Fruit fly (Drosophila melanogaster) whole organism, embryonic: ENCODE measurements around the gene Vha36-3.

Experiments used
- ATbp ChIP-seq: fragments of 200-800 bp; sonication (Bioruptor generic); optimal IDR thresholded peaks from 2 replicates; lab custom pipeline; 2017; ENCODE audit warnings: missing biosample characterization, mild to moderate bottlenecking, missing genetic modification characterization, missing genetic modification reagents
- BEAF-32 ChIP-seq: fragments of 200-800 bp; sonication (Bioruptor generic); optimal IDR thresholded peaks from 3 replicates; lab custom pipeline; 2017; ENCODE audit warnings: missing biosample characterization, missing genetic modification characterization, mild to moderate bottlenecking, moderate library complexity, missing genetic modification reagents
- CG10543 ChIP-seq: fragments of 200-800 bp; sonication (Bioruptor generic); optimal IDR thresholded peaks from 3 replicates; lab custom pipeline; 2017; ENCODE audit warnings: missing biosample characterization, mild to moderate bottlenecking, missing genetic modification characterization, moderate library complexity
- CG11695 ChIP-seq: fragments of 200-800 bp; sonication (Bioruptor generic); IDR thresholded peaks from 3 replicates; pipeline ENCODE4 v1.3.6; 2022; ENCODE audit warnings: missing biosample characterization, missing genetic modification characterization
- CG12659 ChIP-seq: fragments of 200-800 bp; sonication (Bioruptor generic); optimal IDR thresholded peaks from 3 replicates; lab custom pipeline; 2017; ENCODE audit warnings: mild to moderate bottlenecking, missing biosample characterization, missing genetic modification reagents, missing genetic modification characterization
- CG17829 ChIP-seq: fragments of 200-800 bp; optimal IDR thresholded peaks from 2 replicates; lab custom pipeline; 2019; ENCODE audit warnings: missing biosample characterization, mild to moderate bottlenecking, missing genetic modification characterization, moderate library complexity
- CG17912 ChIP-seq: fragments of 200-800 bp; sonication (Bioruptor generic); optimal IDR thresholded peaks from 2 replicates; lab custom pipeline; 2018; ENCODE audit warnings: missing biosample characterization, mild to moderate bottlenecking, missing genetic modification characterization
- CG2129 ChIP-seq: fragments of 200-800 bp; sonication (Bioruptor generic); IDR thresholded peaks from 2 replicates; pipeline ENCODE4 v1.3.6; 2022; ENCODE audit warnings: missing biosample characterization, missing genetic modification characterization; ENCODE audit not compliant: partially characterized antibody
- CG2712 ChIP-seq: fragments of 200-800 bp; optimal IDR thresholded peaks from 3 replicates; lab custom pipeline; 2019; ENCODE audit warnings: missing biosample characterization, mild to moderate bottlenecking, missing genetic modification characterization, moderate library complexity
- CG2875 ChIP-seq: fragments of 200-800 bp; sonication (Bioruptor generic); optimal IDR thresholded peaks from 2 replicates; lab custom pipeline; 2017; ENCODE audit warnings: missing biosample characterization, mild to moderate bottlenecking, missing genetic modification characterization, missing genetic modification reagents
- CG30403 ChIP-seq: fragments of 200-800 bp; sonication (Bioruptor generic); optimal IDR thresholded peaks from 3 replicates; lab custom pipeline; 2016; ENCODE audit warnings: missing biosample characterization, missing genetic modification characterization
- CG3163 ChIP-seq: fragments of 200-800 bp; sonication (Bioruptor generic); optimal IDR thresholded peaks from 3 replicates; lab custom pipeline; 2016; ENCODE audit warnings: missing biosample characterization, missing genetic modification characterization
- CG43689 ChIP-seq: fragments of 200-800 bp; sonication (Bioruptor generic); IDR thresholded peaks from 2 replicates; pipeline ENCODE4 v1.3.6; 2022; ENCODE audit warnings: missing biosample characterization, missing genetic modification characterization
- CG4820 ChIP-seq: fragments of 200-800 bp; sonication (Bioruptor generic); optimal IDR thresholded peaks from 3 replicates; lab custom pipeline; 2016; ENCODE audit warnings: missing biosample characterization, missing genetic modification characterization
- CG7786 ChIP-seq: fragments of 200-800 bp; sonication (Bioruptor generic); optimal IDR thresholded peaks from 2 replicates; lab custom pipeline; 2016; ENCODE audit warnings: missing biosample characterization, missing genetic modification characterization
- CG7839 ChIP-seq: fragments of 200-800 bp; sonication (Bioruptor generic); optimal IDR thresholded peaks from 3 replicates; lab custom pipeline; 2018; ENCODE audit warnings: missing biosample characterization, mild to moderate bottlenecking, missing genetic modification characterization, moderate library complexity
- CG8388 ChIP-seq: fragments of 200-800 bp; sonication (Bioruptor generic); optimal IDR thresholded peaks from 2 replicates; lab custom pipeline; 2019; ENCODE audit warnings: missing biosample characterization, mild to moderate bottlenecking, missing genetic modification characterization, moderate library complexity
- CG9797 ChIP-seq: fragments of 200-800 bp; sonication (Bioruptor generic); optimal IDR thresholded peaks from 3 replicates; lab custom pipeline; 2018; ENCODE audit warnings: missing biosample characterization, mild to moderate bottlenecking, missing genetic modification characterization
- Dfd ChIP-seq, 2 experiments: fragments of >200 bp; optimal IDR thresholded peaks; 2 replicates each; lab custom pipeline; 2017; ENCODE audit warnings: missing biosample characterization in 2 of 2, missing genetic modification characterization in 2 of 2
- Dip3 ChIP-seq: fragments of 200-800 bp; sonication (Bioruptor generic); optimal IDR thresholded peaks from 3 replicates; lab custom pipeline; 2016; ENCODE audit warnings: missing biosample characterization, missing genetic modification characterization
- Doc2 ChIP-seq: fragments of 200-800 bp; sonication (Bioruptor generic); IDR thresholded peaks from 2 replicates; pipeline ENCODE4 v1.3.6; 2022; ENCODE audit warnings: missing biosample characterization, missing genetic modification characterization
- Dp ChIP-seq: fragments of 200-800 bp; sonication (Bioruptor generic); optimal IDR thresholded peaks from 2 replicates; lab custom pipeline; 2018; ENCODE audit warnings: missing biosample characterization, mild to moderate bottlenecking, missing genetic modification characterization, moderate library complexity
- HLH54F ChIP-seq: fragments of 200-800 bp; sonication (Bioruptor generic); optimal IDR thresholded peaks from 3 replicates; lab custom pipeline; 2016; ENCODE audit warnings: missing biosample characterization, missing genetic modification characterization
- Lhr ChIP-seq: fragments of 200-800 bp; sonication (Bioruptor generic); optimal IDR thresholded peaks from 3 replicates; lab custom pipeline; 2017; ENCODE audit warnings: mild to moderate bottlenecking, missing biosample characterization, missing genetic modification reagents, missing genetic modification characterization
- MTF-1 ChIP-seq: fragments of 200-800 bp; sonication (Bioruptor generic); optimal IDR thresholded peaks from 2 replicates; lab custom pipeline; 2018; ENCODE audit warnings: missing biosample characterization, mild to moderate bottlenecking, missing genetic modification characterization, borderline replicate concordance
- Mes4 ChIP-seq: fragments of 200-800 bp; sonication (Bioruptor generic); optimal IDR thresholded peaks from 2 replicates; lab custom pipeline; 2016; ENCODE audit warnings: missing biosample characterization, missing genetic modification characterization
- Myb ChIP-seq: fragments of 200-800 bp; sonication (Bioruptor generic); optimal IDR thresholded peaks from 2 replicates; lab custom pipeline; 2016; ENCODE audit warnings: missing biosample characterization, missing genetic modification characterization
- Nf-YB ChIP-seq: fragments of 200-800 bp; sonication (Bioruptor generic); optimal IDR thresholded peaks from 3 replicates; lab custom pipeline; 2019; ENCODE audit warnings: missing biosample characterization, mild to moderate bottlenecking, missing genetic modification characterization, moderate library complexity
- Six4 ChIP-seq: fragments of 200-800 bp; sonication (Bioruptor generic); optimal IDR thresholded peaks from 2 replicates; lab custom pipeline; 2016; ENCODE audit warnings: missing biosample characterization, missing genetic modification characterization
- bbx ChIP-seq: fragments of 200-800 bp; sonication (Bioruptor generic); IDR thresholded peaks from 2 replicates; pipeline ENCODE4 v1.3.6; 2022; ENCODE audit warnings: missing biosample characterization, missing genetic modification characterization; ENCODE audit not compliant: partially characterized antibody
- corto ChIP-seq: fragments of 200-800 bp; sonication (Bioruptor generic); optimal IDR thresholded peaks from 2 replicates; lab custom pipeline; 2016; ENCODE audit warnings: missing biosample characterization, mild to moderate bottlenecking, missing genetic modification characterization, moderate library complexity
- crol ChIP-seq: fragments of 200-800 bp; sonication (Bioruptor generic); IDR thresholded peaks from 2 replicates; pipeline ENCODE4 v1.3.6; 2022; ENCODE audit warnings: missing biosample characterization, missing genetic modification characterization
- ewg ChIP-seq: fragments of 200-800 bp; sonication (Bioruptor generic); optimal IDR thresholded peaks from 3 replicates; lab custom pipeline; 2017; ENCODE audit warnings: mild to moderate bottlenecking, missing biosample characterization, missing genetic modification reagents, missing genetic modification characterization
- fd64A ChIP-seq: fragments of 200-800 bp; sonication (Bioruptor generic); optimal IDR thresholded peaks from 3 replicates; lab custom pipeline; 2018; ENCODE audit warnings: missing biosample characterization, mild to moderate bottlenecking, missing genetic modification characterization
- fru ChIP-seq: fragments of >200 bp; optimal IDR thresholded peaks from 2 replicates; lab custom pipeline; 2017
- gce ChIP-seq: fragments of 200-800 bp; sonication (Bioruptor generic); IDR thresholded peaks from 3 replicates; pipeline ENCODE4 v1.3.6; 2022; ENCODE audit warnings: missing biosample characterization, missing genetic modification characterization
- gfzf ChIP-seq: fragments of 200-800 bp; sonication (Bioruptor generic); optimal IDR thresholded peaks from 2 replicates; lab custom pipeline; 2016; ENCODE audit warnings: missing biosample characterization, mild to moderate bottlenecking, missing genetic modification characterization, moderate library complexity
- gsb ChIP-seq: fragments of 200-800 bp; sonication (Bioruptor generic); IDR thresholded peaks from 2 replicates; pipeline ENCODE4 v1.3.6; 2022; ENCODE audit warnings: missing biosample characterization, missing genetic modification characterization
- jing ChIP-seq: fragments of 200-800 bp; sonication (Bioruptor generic); optimal IDR thresholded peaks from 2 replicates; lab custom pipeline; 2018; ENCODE audit warnings: missing biosample characterization, mild to moderate bottlenecking, missing genetic modification characterization
- kay ChIP-seq: fragments of 200-800 bp; sonication (Bioruptor generic); optimal IDR thresholded peaks from 2 replicates; lab custom pipeline; 2016; ENCODE audit warnings: missing biosample characterization, missing genetic modification characterization
- mam ChIP-seq: fragments of 200-800 bp; sonication (Bioruptor generic); optimal IDR thresholded peaks from 3 replicates; lab custom pipeline; 2016; ENCODE audit warnings: missing biosample characterization, missing genetic modification characterization
- nom ChIP-seq: fragments of 200-800 bp; sonication (Bioruptor generic); optimal IDR thresholded peaks from 2 replicates; lab custom pipeline; 2017; ENCODE audit warnings: missing biosample characterization, missing genetic modification characterization, mild to moderate bottlenecking, moderate library complexity, missing genetic modification reagents
- pnt ChIP-seq: fragments of 200-800 bp; sonication (Bioruptor generic); optimal IDR thresholded peaks from 3 replicates; lab custom pipeline; 2016; ENCODE audit warnings: missing biosample characterization, missing genetic modification characterization
- psq ChIP-seq: fragments of 200-800 bp; sonication (Bioruptor generic); optimal IDR thresholded peaks from 2 replicates; lab custom pipeline; 2017; ENCODE audit warnings: missing biosample characterization, missing genetic modification characterization
- pzg ChIP-seq: fragments of 200-800 bp; sonication (Bioruptor generic); optimal IDR thresholded peaks from 3 replicates; lab custom pipeline; 2018; ENCODE audit warnings: missing biosample characterization, mild to moderate bottlenecking, missing genetic modification characterization, moderate library complexity
- sens ChIP-seq: fragments of 200-800 bp; sonication (Bioruptor generic); peaks from one replicate; lab custom pipeline; 2016; ENCODE audit warnings: missing biosample characterization, missing genetic modification characterization
- seq ChIP-seq: fragments of 200-800 bp; sonication (Bioruptor generic); IDR thresholded peaks from 2 replicates; pipeline ENCODE4 v1.3.6; 2022; ENCODE audit warnings: missing biosample characterization, missing genetic modification characterization
- sna ChIP-seq: fragments of 200-800 bp; sonication (Bioruptor generic); IDR thresholded peaks from 2 replicates; pipeline ENCODE4 v1.3.6; 2022; ENCODE audit warnings: missing biosample characterization, missing genetic modification characterization; ENCODE audit not compliant: partially characterized antibody
- usp ChIP-seq: fragments of >200 bp; optimal IDR thresholded peaks from 2 replicates; lab custom pipeline; 2017; ENCODE audit warnings: missing biosample characterization, missing genetic modification characterization
- vnd ChIP-seq: fragments of 200-800 bp; sonication (Bioruptor generic); IDR thresholded peaks from 3 replicates; pipeline ENCODE4 v1.3.6; 2022; ENCODE audit warnings: missing biosample characterization, missing genetic modification characterization; ENCODE audit not compliant: partially characterized antibody
- wdn ChIP-seq: fragments of 200-800 bp; sonication (Bioruptor generic); IDR thresholded peaks from 2 replicates; pipeline ENCODE4 v1.3.6; 2022; ENCODE audit warnings: missing biosample characterization, missing genetic modification characterization

The Vha36-3 gene

dm6 chrX:2619651-2620050, 39.3 kb upstream of the Vha36-3 start, which contains the start of the genes Tsp3A and Seipin (continued):
- peak; percentile 32 for TF ChIP-seq fd64A (GFP tag; lab: Kevin White, UChicago)
- TF ChIP-seq HLH54F (GFP tag; lab: Kevin White, UChicago), result peak; percentile 82
- peak; percentile 59 for TF ChIP-seq MTF-1
- TF ChIP-seq mam (GFP tag; lab: Kevin White, UChicago), result peak; percentile 84
- no peak for TF ChIP-seq crol (GFP tag; lab: Robert Waterston, UW)
- no peak for TF ChIP-seq vnd (GFP tag; lab: Robert Waterston, UW)
- TF ChIP-seq CG3163 (GFP tag; lab: Kevin White, UChicago), result peak; percentile 54
- peak; percentile 71 for TF ChIP-seq Six4 (GFP tag; lab: Kevin White, UChicago)
- TF ChIP-seq CG4820 (GFP tag; lab: Kevin White, UChicago), result peak; percentile 73
- peak; percentile 87 for TF ChIP-seq Dip3
- no peak for TF ChIP-seq CG7839 (tag; lab: Kevin White, UChicago)
- peak; percentile 83 for TF ChIP-seq wdn
- TF ChIP-seq ewg, result peak; percentile 58
- peak; percentile 81; the same call in 1 of the 3 replicates for TF ChIP-seq gce
- peak; percentile 84 for TF ChIP-seq seq (GFP tag; lab: Robert Waterston, UW)

dm6 chrX:2617417-2617816, 37.1 kb upstream of the Vha36-3 start:
- TF ChIP-seq fru (lab: Kevin White, UChicago) (no peak), gsb (GFP tag; lab: Robert Waterston, UW) (no peak), sens (GFP tag; lab: Kevin White, UChicago) (no peak), sna (GFP tag; lab: Robert Waterston, UW) (no peak), Lhr (GFP tag; lab: Kevin White, UChicago) (peak; percentile 49), CG2875 (GFP tag; lab: Kevin White, UChicago) (no peak), CG7786 (GFP tag; lab: Kevin White, UChicago) (no peak), pnt (GFP tag; lab: Kevin White, UChicago) (no peak), CG2712 (tag; lab: Kevin White, UChicago) (no peak), Dp (peak; percentile 77), CG12659 (GFP tag; lab: Kevin White, UChicago) (no peak), Dfd (GFP tag; optimal IDR thresholded peaks at IDR 0.05; lab: Kevin White, UChicago) (no peak), CG9797 (GFP tag; lab: Kevin White, UChicago) (peak; percentile 32), jing (no peak), ATbp (GFP tag; lab: Kevin White, UChicago) (no peak), Mes4 (GFP tag; lab: Kevin White, UChicago) (no peak), CG30403 (GFP tag; lab: Kevin White, UChicago) (no peak), CG11695 (no peak), CG17912 (GFP tag; lab: Kevin White, UChicago) (no peak), Myb (GFP tag; lab: Kevin White, UChicago) (no peak), gfzf (GFP tag; lab: Kevin White, UChicago) (peak; percentile 70), CG43689 (no peak), pzg (GFP tag; lab: Kevin White, UChicago) (peak; percentile 68), CG8388 (GFP tag; lab: Kevin White, UChicago) (no peak), usp (no peak), kay (GFP tag; lab: Kevin White, UChicago) (no peak), corto (GFP tag; lab: Kevin White, UChicago) (no peak), CG2129 (GFP tag; lab: Robert Waterston, UW) (no peak), CG10543 (no peak), psq (GFP tag; lab: Kevin White, UChicago) (no peak), Doc2 (no peak), bbx (no peak), BEAF-32 (GFP tag; lab: Kevin White, UChicago) (peak; percentile 5), Nf-YB (no peak), CG17829 (tag; lab: Kevin White, UChicago) (no peak), nom (GFP tag; lab: Kevin White, UChicago) (no peak)
